Worm (Caenorhabditis elegans) whole organism, L4 larva: ENCODE measurements around the gene wsp-1.

ENCODE experiments used
- F10B5.3 ChIP-seq: sonication (generic microtip); optimal IDR thresholded peaks from 2 replicates; lab custom pipeline; 2016; ENCODE audit warnings: mild to moderate bottlenecking, missing genetic modification characterization, missing compliant biosample characterization
- F26F4.8 ChIP-seq: fragments of 200-800 bp; sonication (Bioruptor generic); conservative IDR thresholded peaks from 2 replicates; pipeline ENCODE4 v1.3.6; 2022; ENCODE audit warnings: missing genetic modification characterization, missing compliant biosample characterization
- F37D6.2 ChIP-seq: sonication (generic microtip); optimal IDR thresholded peaks from 2 replicates; lab custom pipeline; 2016; ENCODE audit warnings: mild to moderate bottlenecking, missing genetic modification characterization, missing compliant biosample characterization
- T20F7.1 ChIP-seq: fragments of 200-800 bp; sonication (Bioruptor generic); optimal IDR thresholded peaks from 2 replicates; lab custom pipeline; 2018; ENCODE audit warnings: mild to moderate bottlenecking, missing genetic modification characterization, missing compliant biosample characterization
- Y105C5A.15 ChIP-seq: fragments of 200-800 bp; sonication (Bioruptor generic); IDR thresholded peaks from 2 replicates; pipeline ENCODE4 v1.3.6; 2022; ENCODE audit warnings: missing genetic modification characterization, missing compliant biosample characterization
- Y48G9A.11 ChIP-seq: fragments of 200-800 bp; sonication (Bioruptor generic); IDR thresholded peaks from 2 replicates; pipeline ENCODE4 v1.3.6; 2022; ENCODE audit warnings: missing genetic modification reagents, missing genetic modification characterization, missing compliant biosample characterization
- Y5F2A.4 ChIP-seq: fragments of 200-800 bp; sonication (Bioruptor generic); optimal IDR thresholded peaks from 2 replicates; lab custom pipeline; 2018; ENCODE audit warnings: mild to moderate bottlenecking, missing genetic modification characterization, missing compliant biosample characterization
- Y75B8A.6 ChIP-seq: fragments of 200-800 bp; sonication (Bioruptor generic); IDR thresholded peaks from 2 replicates; pipeline ENCODE4 v1.3.6; 2022; ENCODE audit warnings: missing genetic modification reagents, missing genetic modification characterization, missing compliant biosample characterization
- ZK546.5 ChIP-seq, 2 experiments: sonication (generic microtip); optimal IDR thresholded peaks; 2 replicates each; lab custom pipeline; 2017; ENCODE audit warnings: missing biosample characterization in 2 of 2, missing genetic modification characterization in 2 of 2
- aha-1 ChIP-seq: fragments of 150-350 bp; peaks from one replicate; lab custom pipeline; 2014; ENCODE audit warnings: missing biosample characterization, missing genetic modification characterization
- aly-2 ChIP-seq: sonication (generic microtip); optimal IDR thresholded peaks from 2 replicates; lab custom pipeline; 2018; ENCODE audit warnings: missing biosample characterization, missing genetic modification characterization
- arid-1 ChIP-seq: fragments of 200-800 bp; sonication (Bioruptor generic); conservative IDR thresholded peaks from 2 replicates; pipeline ENCODE4 v1.3.6; 2022; ENCODE audit warnings: missing genetic modification reagents, missing genetic modification characterization, missing compliant biosample characterization
- attf-4 ChIP-seq: sonication (generic microtip); optimal IDR thresholded peaks from 3 replicates; lab custom pipeline; 2017; ENCODE audit warnings: missing biosample characterization, missing genetic modification characterization
- ceh-32 ChIP-seq: sonication (generic microtip); optimal IDR thresholded peaks from 2 replicates; lab custom pipeline; 2016; ENCODE audit warnings: mild to moderate bottlenecking, missing genetic modification characterization, missing compliant biosample characterization; ENCODE audit not compliant: poor library complexity
- ceh-82 ChIP-seq: sonication (generic microtip); optimal IDR thresholded peaks from 2 replicates; lab custom pipeline; 2017; ENCODE audit warnings: missing biosample characterization, missing genetic modification characterization
- daf-16 ChIP-seq, 3 experiments: sonication (generic microtip); optimal IDR thresholded peaks; 2 replicates each; lab custom pipeline; 2016 to 2017; ENCODE audit warnings: missing genetic modification characterization in 3 of 3, missing genetic modification reagents in 3 of 3, mild to moderate bottlenecking in 2 of 3, missing compliant biosample characterization in 2 of 3, missing biosample characterization in 1 of 3, moderate library complexity in 1 of 3
- daf-19 ChIP-seq: fragments of 200-800 bp; sonication (Bioruptor generic); conservative IDR thresholded peaks from 2 replicates; pipeline ENCODE4 v1.3.6; 2022; ENCODE audit warnings: missing genetic modification characterization, missing compliant biosample characterization
- dmd-6 ChIP-seq: fragments of 200-800 bp; sonication (Bioruptor generic); IDR thresholded peaks from 2 replicates; pipeline ENCODE4 v1.3.6; 2022; ENCODE audit warnings: missing genetic modification reagents, missing genetic modification characterization, missing compliant biosample characterization
- dmd-8 ChIP-seq: fragments of 200-800 bp; sonication (Bioruptor generic); IDR thresholded peaks from 2 replicates; pipeline ENCODE4 v1.3.6; 2022; ENCODE audit warnings: missing genetic modification characterization, missing compliant biosample characterization
- duxl-1 ChIP-seq: sonication (generic microtip); optimal IDR thresholded peaks from 2 replicates; lab custom pipeline; 2016; ENCODE audit warnings: mild to moderate bottlenecking, missing genetic modification characterization, moderate library complexity, missing compliant biosample characterization; ENCODE audit not compliant: poor library complexity
- dve-1 ChIP-seq: sonication (generic microtip); optimal IDR thresholded peaks from 2 replicates; lab custom pipeline; 2017; ENCODE audit warnings: antibody characterized with exemption, mild to moderate bottlenecking, missing genetic modification characterization, missing compliant biosample characterization; ENCODE audit not compliant: insufficient read depth
- egl-27 ChIP-seq: sonication (generic microtip); optimal IDR thresholded peaks from 3 replicates; lab custom pipeline; 2017; ENCODE audit warnings: missing biosample characterization, missing genetic modification reagents, missing genetic modification characterization
- egl-43 ChIP-seq: fragments of 200-800 bp; sonication (Bioruptor generic); IDR thresholded peaks from 2 replicates; pipeline ENCODE4 v1.3.6; 2022; ENCODE audit warnings: missing genetic modification reagents, missing genetic modification characterization, missing compliant biosample characterization
- fos-1 ChIP-seq: fragments of 150-350 bp; optimal IDR thresholded peaks from 2 replicates; lab custom pipeline; 2014; ENCODE audit warnings: missing biosample characterization, missing genetic modification characterization
- gei-8 ChIP-seq: fragments of 200-800 bp; sonication (Bioruptor generic); optimal IDR thresholded peaks from 2 replicates; lab custom pipeline; 2018; ENCODE audit warnings: mild to moderate bottlenecking, missing genetic modification characterization, missing compliant biosample characterization
- jun-1 ChIP-seq: fragments of 150-350 bp; optimal IDR thresholded peaks from 2 replicates; lab custom pipeline; 2014; ENCODE audit warnings: missing biosample characterization, missing genetic modification reagents, missing genetic modification characterization
- lim-7 ChIP-seq: fragments of 200-800 bp; sonication (Bioruptor generic); IDR thresholded peaks from 2 replicates; pipeline ENCODE4 v1.3.6; 2022; ENCODE audit warnings: missing genetic modification characterization, missing compliant biosample characterization
- lin-15B ChIP-seq: fragments of 150-350 bp; sonication (generic microtip); optimal IDR thresholded peaks from 3 replicates; lab custom pipeline; 2014; ENCODE audit warnings: missing biosample characterization, missing genetic modification characterization
- lin-29 ChIP-seq: fragments of 200-800 bp; sonication (Bioruptor generic); IDR thresholded peaks from 2 replicates; pipeline ENCODE4 v1.3.6; 2022; ENCODE audit warnings: missing genetic modification reagents, missing genetic modification characterization, missing compliant biosample characterization
- madf-5 ChIP-seq, 2 experiments: fragments of 200-800 bp; sonication (Bioruptor generic); IDR thresholded peaks; 2 replicates each; pipeline ENCODE4 v1.3.6; 2022; ENCODE audit warnings: missing compliant biosample characterization in 2 of 2, missing genetic modification characterization in 2 of 2
- mdl-1 ChIP-seq, 2 experiments: fragments of 150-350 bp in 1 of 2; sonication (generic microtip) in 1 of 2; optimal IDR thresholded peaks; 2 replicates each; lab custom pipeline; 2014 to 2017; ENCODE audit warnings: missing biosample characterization in 2 of 2, missing genetic modification characterization in 2 of 2
- mdt-29 ChIP-seq: fragments of 200-800 bp; sonication (Bioruptor generic); IDR thresholded peaks from 2 replicates; pipeline ENCODE4 v1.3.6; 2022; ENCODE audit warnings: missing genetic modification reagents, missing genetic modification characterization, missing compliant biosample characterization
- nhr-11 ChIP-seq: fragments of 150-350 bp; optimal IDR thresholded peaks from 2 replicates; lab custom pipeline; 2014; ENCODE audit warnings: missing biosample characterization, missing genetic modification characterization
- nhr-28 ChIP-seq: fragments of 150-350 bp; optimal IDR thresholded peaks from 2 replicates; lab custom pipeline; 2014; ENCODE audit warnings: missing biosample characterization, missing genetic modification characterization
- nhr-6 ChIP-seq: fragments of 150-350 bp; optimal IDR thresholded peaks from 2 replicates; lab custom pipeline; 2014; ENCODE audit warnings: missing biosample characterization, missing genetic modification characterization
- nhr-76 ChIP-seq: fragments of 150-350 bp; optimal IDR thresholded peaks from 2 replicates; lab custom pipeline; 2014; ENCODE audit warnings: missing biosample characterization, missing genetic modification characterization
- pha-4 ChIP-seq, 2 experiments: fragments of 150-350 bp in 1 of 2; fragments of 200-800 bp in 1 of 2; sonication (Bioruptor generic) in 1 of 2; IDR thresholded peaks in 1 of 2; optimal IDR thresholded peaks in 1 of 2; 2 replicates each; pipeline versions ENCODE4 v1.3.6 to Lab custom; 2014 to 2022; ENCODE audit warnings: missing genetic modification characterization in 2 of 2, missing genetic modification reagents in 2 of 2, missing biosample characterization in 1 of 2, missing compliant biosample characterization in 1 of 2
- set-16 ChIP-seq: fragments of 200-800 bp; sonication (Bioruptor generic); IDR thresholded peaks from 2 replicates; pipeline ENCODE4 v1.3.6; 2022; ENCODE audit warnings: missing genetic modification reagents, missing genetic modification characterization, missing compliant biosample characterization
- skn-1 ChIP-seq: fragments of 150-350 bp; optimal IDR thresholded peaks from 2 replicates; lab custom pipeline; 2014; ENCODE audit warnings: missing biosample characterization, missing genetic modification characterization
- spr-1 ChIP-seq: sonication (generic microtip); optimal IDR thresholded peaks from 2 replicates; lab custom pipeline; 2016; ENCODE audit warnings: mild to moderate bottlenecking, missing genetic modification characterization, missing compliant biosample characterization
- spr-3 ChIP-seq: fragments of 200-800 bp; sonication (Bioruptor generic); optimal IDR thresholded peaks from 2 replicates; lab custom pipeline; 2018; ENCODE audit warnings: mild to moderate bottlenecking, missing genetic modification characterization, missing compliant biosample characterization
- tra-1 ChIP-seq: fragments of 200-800 bp; sonication (Bioruptor generic); IDR thresholded peaks from 2 replicates; pipeline ENCODE4 v1.3.6; 2022; ENCODE audit warnings: missing genetic modification reagents, missing genetic modification characterization, missing compliant biosample characterization
- unc-39 ChIP-seq: sonication (generic microtip); optimal IDR thresholded peaks from 2 replicates; lab custom pipeline; 2017; ENCODE audit warnings: missing biosample characterization, missing genetic modification characterization
- unc-62 ChIP-seq, 3 experiments: fragments of 150-350 bp in 1 of 3; sonication (generic microtip); optimal IDR thresholded peaks in 2 of 3; peaks in 1 of 3; 1 replicate in 1 of 3; 2 replicates in 2 of 3; lab custom pipeline; 2014 to 2017; ENCODE audit warnings: missing biosample characterization in 3 of 3, missing genetic modification characterization in 3 of 3, missing genetic modification reagents in 3 of 3, missing genotype in 1 of 3
- zag-1 ChIP-seq: fragments of 150-350 bp; optimal IDR thresholded peaks from 2 replicates; lab custom pipeline; 2014; ENCODE audit warnings: missing biosample characterization, missing genetic modification characterization
- ztf-11 ChIP-seq: fragments of 150-350 bp; optimal IDR thresholded peaks from 2 replicates; lab custom pipeline; 2014; ENCODE audit warnings: missing biosample characterization, missing genetic modification characterization
- ztf-7 ChIP-seq: fragments of 150-350 bp; optimal IDR thresholded peaks from 2 replicates; lab custom pipeline; 2014; ENCODE audit warnings: missing biosample characterization, missing genetic modification characterization

Gene wsp-1

DNA sequence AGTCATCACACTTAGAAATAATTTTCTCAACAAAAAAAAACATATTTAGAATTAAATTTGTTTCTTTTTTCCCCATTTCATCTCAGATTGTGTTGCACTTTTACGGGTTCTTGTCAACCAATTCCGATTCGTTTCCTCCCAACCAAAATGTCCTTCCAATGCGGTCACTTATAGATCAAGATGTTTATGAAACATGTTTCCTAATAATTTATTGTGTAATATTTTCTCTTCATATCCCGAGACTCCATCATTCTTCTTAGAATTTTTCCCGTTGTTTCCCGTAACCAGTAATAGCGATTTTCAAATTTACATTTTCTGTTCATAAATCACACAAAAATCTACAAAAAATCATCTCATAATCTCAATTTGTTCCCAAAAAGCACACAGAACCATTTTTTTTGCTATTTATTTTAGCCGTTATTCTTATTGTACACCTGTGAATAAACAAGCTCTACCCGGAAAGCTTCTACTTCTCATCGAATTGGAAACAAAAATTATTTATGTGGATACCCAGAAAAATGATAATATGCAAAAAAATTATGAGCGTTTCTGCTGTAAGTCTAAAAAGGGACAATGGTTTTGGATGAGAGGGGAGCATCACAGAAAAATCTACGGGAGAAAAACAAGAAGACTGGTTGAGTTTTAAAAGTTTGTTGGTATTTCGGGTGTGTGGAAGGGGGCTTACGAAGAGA lies 10.2 kb downstream of the wsp-1 start:
- TF ChIP-seq Y105C5A.15, result peak; percentile 7; the same call in 1 of the 2 replicates
- no peak for TF ChIP-seq ceh-82
- peak; percentile 58 for TF ChIP-seq aha-1 (tag; lab: Kevin White, UChicago)
- no peak for TF ChIP-seq spr-3 (GFP tag; lab: Kevin White, UChicago)
- TF ChIP-seq duxl-1, result no peak
- 0 out of 2 replicates have a peak, but pooled peaks have one; percentile 17 for TF ChIP-seq arid-1 (GFP tag; lab: Robert Waterston, UW)
- no peak for TF ChIP-seq ceh-32 (tag; lab: Kevin White, UChicago)
- TF ChIP-seq egl-27 (tag; lab: Kevin White, UChicago), result no peak
- no peak for TF ChIP-seq jun-1
- peak in 1 of 2 experiments; percentile 98 for TF ChIP-seq unc-62 (GFP tag; optimal IDR thresholded peaks at IDR 0.05 in 1 of 2; lab: Kevin White, UChicago)
- TF ChIP-seq unc-62 (tag; optimal IDR thresholded peaks at IDR 0.05; lab: Kevin White, UChicago), result no peak
- no peak for TF ChIP-seq ztf-11 (tag; lab: Kevin White, UChicago)
- no peak for TF ChIP-seq dmd-8
- no peak for TF ChIP-seq attf-4 (tag; lab: Kevin White, UChicago)
- no peak for TF ChIP-seq dve-1 (tag; lab: Kevin White, UChicago)
- no peak for TF ChIP-seq Y5F2A.4
- TF ChIP-seq nhr-76, result no peak
- no peak for TF ChIP-seq mdt-29 (GFP tag; lab: Robert Waterston, UW)
- no peak for TF ChIP-seq skn-1 (tag; lab: Kevin White, UChicago)
- no peak for TF ChIP-seq zag-1 (tag; lab: Kevin White, UChicago)
- TF ChIP-seq dmd-6 (GFP tag; lab: Robert Waterston, UW), result no peak

DNA sequence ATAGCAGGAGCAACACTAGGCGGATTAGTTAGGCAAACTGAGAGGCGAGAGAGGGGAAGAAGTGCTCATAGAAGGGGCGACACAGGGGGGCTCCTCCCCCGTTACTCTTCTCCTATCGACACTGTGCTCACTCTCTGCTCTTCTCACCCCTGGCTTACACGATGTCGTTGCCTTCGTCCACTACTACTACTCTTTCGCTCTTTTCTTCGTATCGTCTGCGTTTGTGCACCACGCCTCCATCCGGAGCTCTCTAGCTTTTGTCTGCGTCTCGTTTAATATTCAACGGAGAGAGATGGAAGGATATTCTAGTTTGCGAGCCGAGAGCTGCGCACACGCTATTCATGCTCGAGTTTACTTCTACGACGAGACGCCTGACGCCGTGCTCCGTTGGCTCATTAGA lies 15.4 kb downstream of the wsp-1 start:
- TF ChIP-seq ztf-7 (tag; lab: Kevin White, UChicago) (no peak), lin-15B (tag; lab: Kevin White, UChicago) (no peak), daf-19 (GFP tag; lab: Robert Waterston, UW) (no peak), Y75B8A.6 (GFP tag; lab: Robert Waterston, UW) (no peak), unc-62 (GFP tag; optimal IDR thresholded peaks at IDR 0.05 in 1 of 2; lab: Kevin White, UChicago) (no peak), unc-62 (tag; optimal IDR thresholded peaks at IDR 0.05; lab: Kevin White, UChicago) (no peak), egl-43 (GFP tag; lab: Robert Waterston, UW) (peak; percentile 61; the same call in 1 of the 2 replicates), nhr-11 (peak; percentile 71), F26F4.8 (GFP tag; lab: Robert Waterston, UW) (no peak), set-16 (GFP tag; lab: Robert Waterston, UW) (peak; percentile 44; the same call in 1 of the 2 replicates), tra-1 (no peak), unc-39 (tag; lab: Kevin White, UChicago) (no peak), Y5F2A.4 (no peak), nhr-6 (tag; lab: Kevin White, UChicago) (no peak), pha-4 (GFP tag; IDR thresholded peaks at IDR 0.05; lab: Robert Waterston, UW) (peak; percentile 34; the same call in 1 of the 2 replicates), pha-4 (tag; optimal IDR thresholded peaks at IDR 0.05; lab: Kevin White, UChicago) (no peak), nhr-28 (tag; lab: Kevin White, UChicago) (no peak), T20F7.1 (GFP tag; lab: Kevin White, UChicago) (no peak), gei-8 (GFP tag; lab: Kevin White, UChicago) (no peak), attf-4 (tag; lab: Kevin White, UChicago) (no peak), ZK546.5 (tag; optimal IDR thresholded peaks at IDR 0.05; lab: Kevin White, UChicago) (no peak), mdt-29 (GFP tag; lab: Robert Waterston, UW) (no peak), lin-29 (GFP tag; lab: Robert Waterston, UW) (no peak), aly-2 (tag; lab: Kevin White, UChicago) (no peak), F37D6.2 (tag; lab: Kevin White, UChicago) (peak; percentile 3), fos-1 (tag; lab: Kevin White, UChicago) (no peak), daf-16 (GFP tag; optimal IDR thresholded peaks at IDR 0.05; lab: Kevin White, UChicago) (no peak), daf-16 (tag; optimal IDR thresholded peaks at IDR 0.05; lab: Kevin White, UChicago) (no peak), spr-1 (tag; lab: Kevin White, UChicago) (no peak), dmd-6 (GFP tag; lab: Robert Waterston, UW) (peak; percentile 15; the same call in 1 of the 2 replicates), lim-7 (GFP tag; lab: Robert Waterston, UW) (no peak), aha-1 (tag; lab: Kevin White, UChicago) (peak; percentile 98), ztf-11 (tag; lab: Kevin White, UChicago) (no peak), Y48G9A.11 (GFP tag; lab: Robert Waterston, UW) (no peak), madf-5 (GFP tag; IDR thresholded peaks at IDR 0.05; lab: Robert Waterston, UW) (no peak), mdl-1 (tag; optimal IDR thresholded peaks at IDR 0.05; lab: Kevin White, UChicago) (peak in 1 of 2 experiments; percentile 12), F10B5.3 (no peak)
